Worm (Caenorhabditis elegans) whole organism, L2 larva: ENCODE data around the gene algn-14.
A peak's percentile ranks its signal among the peaks of the same experiment; 100 is the strongest.

Experiments used
- C34F6.9 ChIP-seq: fragments of 150-350 bp; optimal IDR thresholded peaks from 2 replicates; lab custom pipeline; 2014; ENCODE audit warnings: missing biosample characterization, missing genetic modification characterization
- F13H6.1 ChIP-seq: sonication (generic microtip); optimal IDR thresholded peaks from 2 replicates; lab custom pipeline; 2016; ENCODE audit warnings: missing genetic modification characterization, missing compliant biosample characterization
- R02D3.7 ChIP-seq: fragments of 150-350 bp; optimal IDR thresholded peaks from 2 replicates; lab custom pipeline; 2014; ENCODE audit warnings: missing biosample characterization, missing genetic modification characterization
- Y55F3AM.14 ChIP-seq: fragments of 200-800 bp; sonication (Bioruptor generic); optimal IDR thresholded peaks from 2 replicates; lab custom pipeline; 2018; ENCODE audit warnings: mild to moderate bottlenecking, missing genetic modification characterization, missing compliant biosample characterization
- ZK546.5 ChIP-seq: sonication (generic microtip); optimal IDR thresholded peaks from 2 replicates; lab custom pipeline; 2017; ENCODE audit warnings: missing biosample characterization, missing genetic modification characterization
- alr-1 ChIP-seq: fragments of 150-350 bp; optimal IDR thresholded peaks from 2 replicates; lab custom pipeline; 2014; ENCODE audit warnings: missing biosample characterization, missing genetic modification characterization
- aly-2 ChIP-seq: fragments of 150-350 bp; optimal IDR thresholded peaks from 2 replicates; lab custom pipeline; 2014; ENCODE audit warnings: missing biosample characterization, missing genetic modification characterization
- ama-1 ChIP-seq: fragments of 150-350 bp; optimal IDR thresholded peaks from 2 replicates; lab custom pipeline; 2018; ENCODE audit warnings: inconsistent platforms
- blmp-1 ChIP-seq: sonication (generic microtip); optimal IDR thresholded peaks from 2 replicates; lab custom pipeline; 2017; ENCODE audit warnings: missing genetic modification characterization, mild to moderate bottlenecking, missing compliant biosample characterization, antibody characterized with exemption, moderate library complexity; ENCODE audit not compliant: insufficient read depth
- ceh-16 ChIP-seq: fragments of 150-350 bp; optimal IDR thresholded peaks from 2 replicates; lab custom pipeline; 2014; ENCODE audit warnings: missing biosample characterization, missing genetic modification characterization
- ceh-82 ChIP-seq: fragments of 150-350 bp; optimal IDR thresholded peaks from 2 replicates; lab custom pipeline; 2014; ENCODE audit warnings: missing biosample characterization, missing genetic modification characterization
- crh-2 ChIP-seq: sonication (generic microtip); optimal IDR thresholded peaks from 2 replicates; lab custom pipeline; 2017; ENCODE audit warnings: missing biosample characterization, missing genetic modification characterization
- dmd-4 ChIP-seq: sonication (generic microtip); optimal IDR thresholded peaks from 2 replicates; lab custom pipeline; 2017; ENCODE audit warnings: missing biosample characterization, missing genetic modification characterization
- egl-27 ChIP-seq: sonication (generic microtip); optimal IDR thresholded peaks from 3 replicates; lab custom pipeline; 2017; ENCODE audit warnings: missing biosample characterization, missing genetic modification reagents, missing genetic modification characterization
- elt-1 ChIP-seq: fragments of 150-350 bp; optimal IDR thresholded peaks from 2 replicates; lab custom pipeline; 2014; ENCODE audit warnings: missing biosample characterization, missing genetic modification characterization
- elt-3 ChIP-seq: sonication (generic microtip); optimal IDR thresholded peaks from 2 replicates; lab custom pipeline; 2017; ENCODE audit warnings: missing biosample characterization, missing genetic modification characterization
- fos-1 ChIP-seq: fragments of 150-350 bp; optimal IDR thresholded peaks from 2 replicates; lab custom pipeline; 2014; ENCODE audit warnings: missing biosample characterization, missing genetic modification characterization
- gmeb-1 ChIP-seq: fragments of 150-350 bp; optimal IDR thresholded peaks from 2 replicates; lab custom pipeline; 2014; ENCODE audit warnings: missing biosample characterization, missing genetic modification characterization
- lin-11 ChIP-seq: fragments of 150-350 bp; sonication (generic microtip); optimal IDR thresholded peaks from 2 replicates; lab custom pipeline; 2014; ENCODE audit warnings: missing biosample characterization, missing genetic modification characterization, inconsistent platforms, mixed read lengths
- lin-13 ChIP-seq: fragments of 150-350 bp; optimal IDR thresholded peaks from 2 replicates; lab custom pipeline; 2014; ENCODE audit warnings: missing biosample characterization, missing genetic modification reagents, missing genetic modification characterization
- lin-39 ChIP-seq: fragments of 150-350 bp; optimal IDR thresholded peaks from 2 replicates; lab custom pipeline; 2014; ENCODE audit warnings: missing biosample characterization, missing genetic modification reagents, missing genetic modification characterization
- lsy-2 ChIP-seq, 2 experiments: fragments of 150-350 bp in 1 of 2; sonication (generic microtip) in 1 of 2; optimal IDR thresholded peaks; 2 replicates each; lab custom pipeline; 2014 to 2017; ENCODE audit warnings: missing biosample characterization in 2 of 2, missing genetic modification characterization in 2 of 2
- mab-5 ChIP-seq: fragments of 150-350 bp; optimal IDR thresholded peaks from 2 replicates; lab custom pipeline; 2014; ENCODE audit warnings: missing biosample characterization, missing genetic modification characterization
- mbf-1 ChIP-seq: sonication (generic microtip); optimal IDR thresholded peaks from 2 replicates; lab custom pipeline; 2017; ENCODE audit warnings: missing biosample characterization, missing genetic modification characterization
- mdl-1 ChIP-seq, 2 experiments: fragments of 150-350 bp in 1 of 2; sonication (generic microtip) in 1 of 2; optimal IDR thresholded peaks; 2 replicates each; lab custom pipeline; 2017; ENCODE audit warnings: missing biosample characterization in 2 of 2, missing genetic modification characterization in 2 of 2
- nhr-10 ChIP-seq: sonication (generic microtip); optimal IDR thresholded peaks from 2 replicates; lab custom pipeline; 2017; ENCODE audit warnings: missing biosample characterization, missing genetic modification characterization
- nhr-11 ChIP-seq: fragments of 150-350 bp; optimal IDR thresholded peaks from 2 replicates; lab custom pipeline; 2014; ENCODE audit warnings: missing biosample characterization, missing genetic modification characterization
- nhr-12 ChIP-seq: fragments of 150-350 bp; optimal IDR thresholded peaks from 2 replicates; lab custom pipeline; 2014; ENCODE audit warnings: missing biosample characterization, missing genetic modification characterization
- nhr-129 ChIP-seq: fragments of 150-350 bp; optimal IDR thresholded peaks from 2 replicates; lab custom pipeline; 2014; ENCODE audit warnings: missing biosample characterization, missing genetic modification characterization
- nhr-21 ChIP-seq: fragments of 150-350 bp; optimal IDR thresholded peaks from 2 replicates; lab custom pipeline; 2014; ENCODE audit warnings: missing biosample characterization, missing genetic modification characterization
- nhr-23 ChIP-seq: fragments of 150-350 bp; optimal IDR thresholded peaks from 2 replicates; lab custom pipeline; 2014; ENCODE audit warnings: missing biosample characterization, missing genetic modification reagents, missing genetic modification characterization
- nhr-237 ChIP-seq: fragments of 150-350 bp; optimal IDR thresholded peaks from 2 replicates; lab custom pipeline; 2014; ENCODE audit warnings: missing biosample characterization, missing genetic modification characterization
- nhr-25 ChIP-seq: fragments of 150-350 bp; sonication (generic microtip); optimal IDR thresholded peaks from 3 replicates; lab custom pipeline; 2014; ENCODE audit warnings: missing biosample characterization, missing genetic modification characterization
- nhr-6 ChIP-seq: fragments of 150-350 bp; optimal IDR thresholded peaks from 2 replicates; lab custom pipeline; 2014; ENCODE audit warnings: missing biosample characterization, missing genetic modification characterization
- nhr-77 ChIP-seq: fragments of 150-350 bp; optimal IDR thresholded peaks from 2 replicates; lab custom pipeline; 2014; ENCODE audit warnings: missing biosample characterization, missing genetic modification characterization
- peb-1 ChIP-seq: fragments of 150-350 bp; optimal IDR thresholded peaks from 2 replicates; lab custom pipeline; 2014; ENCODE audit warnings: missing biosample characterization, missing genetic modification characterization
- sem-4 ChIP-seq: fragments of 150-350 bp; optimal IDR thresholded peaks from 2 replicates; lab custom pipeline; 2014; ENCODE audit warnings: missing biosample characterization, missing genetic modification reagents, missing genetic modification characterization
- skn-1 ChIP-seq: sonication (generic microtip); optimal IDR thresholded peaks from 2 replicates; lab custom pipeline; 2017; ENCODE audit warnings: missing biosample characterization, missing genetic modification characterization
- sma-3 ChIP-seq: sonication (generic microtip); optimal IDR thresholded peaks from 2 replicates; lab custom pipeline; 2016; ENCODE audit warnings: missing genetic modification reagents, missing genetic modification characterization, missing compliant biosample characterization
- sma-9 ChIP-seq, 2 experiments: fragments of 150-350 bp in 1 of 2; sonication (generic microtip) in 1 of 2; optimal IDR thresholded peaks; 2 replicates each; lab custom pipeline; 2014 to 2016; ENCODE audit warnings: missing genetic modification characterization in 2 of 2, mild to moderate bottlenecking in 1 of 2, missing biosample characterization in 1 of 2, missing compliant biosample characterization in 1 of 2, missing genetic modification reagents in 1 of 2, moderate library complexity in 1 of 2
- snpc-4 ChIP-seq: fragments of 150-350 bp; optimal IDR thresholded peaks from 2 replicates; lab custom pipeline; 2014; ENCODE audit warnings: missing biosample characterization, missing genetic modification characterization
- unc-39 ChIP-seq: fragments of 150-350 bp; optimal IDR thresholded peaks from 2 replicates; lab custom pipeline; 2014; ENCODE audit warnings: missing biosample characterization, missing genetic modification characterization
- unc-55 ChIP-seq: fragments of 150-350 bp; sonication (generic microtip); optimal IDR thresholded peaks from 3 replicates; lab custom pipeline; 2014; ENCODE audit warnings: missing biosample characterization, missing genetic modification reagents, missing genetic modification characterization
- unc-62 ChIP-seq: fragments of 150-350 bp; optimal IDR thresholded peaks from 2 replicates; lab custom pipeline; 2014; ENCODE audit warnings: missing biosample characterization, missing genetic modification reagents, missing genetic modification characterization
- zag-1 ChIP-seq: fragments of 150-350 bp; optimal IDR thresholded peaks from 2 replicates; lab custom pipeline; 2014; ENCODE audit warnings: missing biosample characterization, missing genetic modification characterization
- ztf-1 ChIP-seq: fragments of 200-800 bp; sonication (Bioruptor generic); conservative IDR thresholded peaks from 2 replicates; pipeline ENCODE4 v1.3.6; 2022; ENCODE audit warnings: missing genetic modification characterization, missing compliant biosample characterization
- ztf-11 ChIP-seq: sonication (generic microtip); optimal IDR thresholded peaks from 2 replicates; lab custom pipeline; 2017; ENCODE audit warnings: missing biosample characterization, missing genetic modification characterization
- ztf-4 ChIP-seq: fragments of 150-350 bp; optimal IDR thresholded peaks from 2 replicates; lab custom pipeline; 2014; ENCODE audit warnings: missing biosample characterization, missing genetic modification characterization

The algn-14 gene

DNA sequence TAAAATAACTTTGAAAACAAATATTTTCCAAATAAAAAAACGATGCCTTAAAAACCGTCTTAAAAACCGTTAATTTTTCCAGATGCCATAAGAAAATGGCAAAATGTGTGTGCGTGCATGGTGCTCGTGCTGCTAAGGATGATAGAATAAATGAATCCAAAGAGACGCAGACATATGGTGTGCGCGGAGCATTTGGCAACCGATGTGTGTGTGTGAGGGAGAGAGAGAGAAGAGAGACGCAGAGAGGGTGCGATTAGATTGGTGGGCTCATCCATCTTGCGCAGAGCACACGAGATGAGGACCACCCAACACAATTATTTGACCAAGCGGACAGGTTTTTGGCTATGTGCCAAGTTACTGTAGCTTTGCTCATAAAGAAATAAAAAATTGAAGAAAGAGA, 21.5 kb upstream of the algn-14 start:
- no peak for TF ChIP-seq nhr-21 (tag; lab: Kevin White, UChicago)
- TF ChIP-seq C34F6.9 = peak; percentile 50
- TF ChIP-seq gmeb-1 = no peak
- no peak for TF ChIP-seq ceh-82 (tag; lab: Kevin White, UChicago)
- TF ChIP-seq nhr-25 (tag; lab: Kevin White, UChicago) = no peak
- no peak for TF ChIP-seq egl-27
- TF ChIP-seq zag-1 (tag; lab: Kevin White, UChicago) = peak; percentile 57
- TF ChIP-seq ztf-11 (tag; lab: Kevin White, UChicago) = no peak
- TF ChIP-seq ama-1 (lab: Kevin White, UChicago) = no peak
- TF ChIP-seq F13H6.1 (tag; lab: Kevin White, UChicago) = peak; percentile 29
- no peak for TF ChIP-seq nhr-10 (tag; lab: Kevin White, UChicago)
- TF ChIP-seq aly-2 (tag; lab: Kevin White, UChicago) = no peak
- TF ChIP-seq elt-3 (tag; lab: Kevin White, UChicago) = no peak
- TF ChIP-seq nhr-237 (tag; lab: Kevin White, UChicago) = no peak
- no peak for TF ChIP-seq blmp-1
- no peak for TF ChIP-seq nhr-11 (tag; lab: Kevin White, UChicago)
- TF ChIP-seq nhr-129 (tag; lab: Kevin White, UChicago) = peak; percentile 29
- TF ChIP-seq ztf-1 = no peak
- no peak for TF ChIP-seq fos-1
- no peak for TF ChIP-seq nhr-12 (tag; lab: Kevin White, UChicago)
- peak in 1 of 2 experiments; percentile 8 for TF ChIP-seq lsy-2 (tag; optimal IDR thresholded peaks at IDR 0.05; lab: Kevin White, UChicago)
- peak; percentile 66 for TF ChIP-seq mab-5
- TF ChIP-seq lin-11 (tag; lab: Kevin White, UChicago) = no peak
- TF ChIP-seq dmd-4 (tag; lab: Kevin White, UChicago) = no peak
- TF ChIP-seq sma-3 (GFP tag; lab: Kevin White, UChicago) = no peak
- TF ChIP-seq sma-9 (GFP tag; optimal IDR thresholded peaks at IDR 0.05; lab: Kevin White, UChicago) = no peak
- TF ChIP-seq sma-9 (tag; optimal IDR thresholded peaks at IDR 0.05; lab: Kevin White, UChicago) = no peak
- TF ChIP-seq nhr-23 (tag; lab: Kevin White, UChicago) = no peak
- peak; percentile 67 for TF ChIP-seq lin-39 (tag; lab: Kevin White, UChicago)
- TF ChIP-seq crh-2 (tag; lab: Kevin White, UChicago) = no peak
- TF ChIP-seq R02D3.7 = no peak
- no peak for TF ChIP-seq snpc-4 (tag; lab: Kevin White, UChicago)
- peak; percentile 56 for TF ChIP-seq unc-55 (GFP tag; lab: Kevin White, UChicago)
- peak; percentile 27 to 35 for TF ChIP-seq mdl-1 (tag; optimal IDR thresholded peaks at IDR 0.05; lab: Kevin White, UChicago)
- TF ChIP-seq ZK546.5 (tag; lab: Kevin White, UChicago) = no peak
- no peak for TF ChIP-seq skn-1 (tag; lab: Kevin White, UChicago)
- no peak for TF ChIP-seq sem-4 (tag; lab: Kevin White, UChicago)
- no peak for TF ChIP-seq unc-39 (tag; lab: Kevin White, UChicago)
- no peak for TF ChIP-seq mbf-1 (tag; lab: Kevin White, UChicago)
- TF ChIP-seq Y55F3AM.14 (GFP tag; lab: Kevin White, UChicago) = no peak
- no peak for TF ChIP-seq ztf-4
- no peak for TF ChIP-seq lin-13 (GFP tag; lab: Kevin White, UChicago)
- TF ChIP-seq nhr-6 (tag; lab: Kevin White, UChicago) = no peak
- no peak for TF ChIP-seq alr-1 (tag; lab: Kevin White, UChicago)
- no peak for TF ChIP-seq peb-1 (tag; lab: Kevin White, UChicago)
- TF ChIP-seq nhr-77 (tag; lab: Kevin White, UChicago) = no peak
- TF ChIP-seq elt-1 (tag; lab: Kevin White, UChicago) = no peak
- TF ChIP-seq unc-62 (GFP tag; lab: Kevin White, UChicago) = no peak
- TF ChIP-seq ceh-16 (tag; lab: Kevin White, UChicago) = no peak
